Fruit fly (Drosophila melanogaster) whole organism, embryonic: ENCODE measurements around the gene mahe.

Source experiments
- CG10979 ChIP-seq: fragments of 200-800 bp; sonication (Bioruptor generic); optimal IDR thresholded peaks from 2 replicates; lab custom pipeline; 2018; ENCODE audit warnings: missing biosample characterization, mild to moderate bottlenecking, missing genetic modification characterization, moderate library complexity
- CG11247 ChIP-seq: fragments of 200-800 bp; sonication (Bioruptor generic); IDR thresholded peaks from 2 replicates; pipeline ENCODE4 v1.3.6; 2022; ENCODE audit warnings: missing biosample characterization, missing genetic modification characterization
- CG11504 ChIP-seq: fragments of 200-800 bp; sonication (Bioruptor generic); optimal IDR thresholded peaks from 3 replicates; lab custom pipeline; 2019; ENCODE audit warnings: missing biosample characterization, mild to moderate bottlenecking, missing genetic modification characterization, moderate library complexity
- CG13424 ChIP-seq: fragments of 200-800 bp; sonication (Bioruptor generic); optimal IDR thresholded peaks from 2 replicates; lab custom pipeline; 2019; ENCODE audit warnings: missing biosample characterization, mild to moderate bottlenecking, missing genetic modification characterization, moderate library complexity
- CG14965 ChIP-seq: fragments of 200-800 bp; sonication (Bioruptor generic); optimal IDR thresholded peaks from 2 replicates; lab custom pipeline; 2016; ENCODE audit warnings: missing biosample characterization, missing genetic modification characterization, borderline replicate concordance
- CG1647 ChIP-seq: fragments of 200-800 bp; sonication (Bioruptor generic); optimal IDR thresholded peaks from 3 replicates; lab custom pipeline; 2016; ENCODE audit warnings: missing biosample characterization, missing genetic modification characterization
- CG17912 ChIP-seq: fragments of 200-800 bp; sonication (Bioruptor generic); optimal IDR thresholded peaks from 2 replicates; lab custom pipeline; 2018; ENCODE audit warnings: missing biosample characterization, mild to moderate bottlenecking, missing genetic modification characterization
- CG2116 ChIP-seq: fragments of 200-800 bp; sonication (Bioruptor generic); optimal IDR thresholded peaks from 3 replicates; lab custom pipeline; 2018; ENCODE audit warnings: missing biosample characterization, mild to moderate bottlenecking, missing genetic modification characterization
- CG3065 ChIP-seq: fragments of 200-800 bp; sonication (Bioruptor generic); optimal IDR thresholded peaks from 2 replicates; lab custom pipeline; 2016; ENCODE audit warnings: missing biosample characterization, missing genetic modification characterization
- CG31224 ChIP-seq: fragments of 200-800 bp; sonication (Bioruptor generic); IDR thresholded peaks from 2 replicates; pipeline ENCODE4 v1.3.6; 2022; ENCODE audit warnings: missing biosample characterization, missing genetic modification characterization
- CG31388 ChIP-seq: fragments of 200-800 bp; sonication (Bioruptor generic); optimal IDR thresholded peaks from 2 replicates; lab custom pipeline; 2016; ENCODE audit warnings: missing biosample characterization, missing genetic modification characterization
- CG33213 ChIP-seq: fragments of 200-800 bp; sonication (Bioruptor generic); optimal IDR thresholded peaks from 3 replicates; lab custom pipeline; 2016; ENCODE audit warnings: missing biosample characterization, missing genetic modification characterization
- CG3407 ChIP-seq: fragments of 200-800 bp; sonication (Bioruptor generic); optimal IDR thresholded peaks from 2 replicates; lab custom pipeline; 2018; ENCODE audit warnings: missing biosample characterization, mild to moderate bottlenecking, missing genetic modification characterization
- CG4360 ChIP-seq: fragments of 200-800 bp; sonication (Bioruptor generic); IDR thresholded peaks from 2 replicates; pipeline ENCODE4 v1.3.6; 2022; ENCODE audit warnings: missing biosample characterization, missing genetic modification characterization
- CG5245 ChIP-seq: fragments of 200-800 bp; sonication (Bioruptor generic); optimal IDR thresholded peaks from 3 replicates; lab custom pipeline; 2016; ENCODE audit warnings: missing biosample characterization, missing genetic modification characterization
- CG6175 ChIP-seq: fragments of 200-800 bp; sonication (Bioruptor generic); IDR thresholded peaks from 3 replicates; pipeline ENCODE4 v1.3.6; 2022; ENCODE audit warnings: missing biosample characterization, missing genetic modification characterization
- CG6654 ChIP-seq: fragments of 200-800 bp; sonication (Bioruptor generic); optimal IDR thresholded peaks from 2 replicates; lab custom pipeline; 2017; ENCODE audit warnings: missing biosample characterization, mild to moderate bottlenecking, missing genetic modification characterization
- CG7963 ChIP-seq: fragments of 200-800 bp; sonication (Bioruptor generic); IDR thresholded peaks from 3 replicates; pipeline ENCODE4 v1.3.6; 2022; ENCODE audit warnings: missing biosample characterization, missing genetic modification characterization; ENCODE audit not compliant: partially characterized antibody
- CG7987 ChIP-seq: fragments of 200-800 bp; sonication (Bioruptor generic); optimal IDR thresholded peaks from 2 replicates; lab custom pipeline; 2018; ENCODE audit warnings: missing biosample characterization, mild to moderate bottlenecking, missing genetic modification characterization, moderate library complexity
- CG9609 ChIP-seq: fragments of 200-800 bp; sonication (Bioruptor generic); optimal IDR thresholded peaks from 3 replicates; lab custom pipeline; 2016; ENCODE audit warnings: missing biosample characterization, missing genetic modification characterization
- CG9797 ChIP-seq: fragments of 200-800 bp; sonication (Bioruptor generic); optimal IDR thresholded peaks from 3 replicates; lab custom pipeline; 2018; ENCODE audit warnings: missing biosample characterization, mild to moderate bottlenecking, missing genetic modification characterization
- CkIIα-i1 ChIP-seq: fragments of 200-800 bp; sonication (Bioruptor generic); IDR thresholded peaks from 2 replicates; pipeline ENCODE4 v1.3.6; 2022; ENCODE audit warnings: missing biosample characterization, missing genetic modification characterization
- Dek ChIP-seq: fragments of 200-800 bp; sonication (Bioruptor generic); optimal IDR thresholded peaks from 3 replicates; lab custom pipeline; 2019; ENCODE audit warnings: missing biosample characterization, mild to moderate bottlenecking, missing genetic modification characterization, moderate library complexity
- Drgx ChIP-seq: fragments of 200-800 bp; sonication (Bioruptor generic); IDR thresholded peaks from 2 replicates; pipeline ENCODE4 v1.3.6; 2022; ENCODE audit warnings: missing biosample characterization, missing genetic modification characterization
- E2f2 ChIP-seq: fragments of 200-800 bp; sonication (Bioruptor generic); IDR thresholded peaks from 2 replicates; pipeline ENCODE4 v1.3.6; 2022; ENCODE audit warnings: missing biosample characterization, missing genetic modification characterization
- HHEX ChIP-seq: fragments of 200-800 bp; sonication (Bioruptor generic); optimal IDR thresholded peaks from 3 replicates; lab custom pipeline; 2017; ENCODE audit warnings: missing biosample characterization, mild to moderate bottlenecking, missing genetic modification characterization, missing genetic modification reagents
- Sin3A ChIP-seq: fragments of >200 bp; optimal IDR thresholded peaks from 2 replicates; lab custom pipeline; 2018
- Sox100B ChIP-seq: fragments of 200-800 bp; sonication (Bioruptor generic); optimal IDR thresholded peaks from 3 replicates; lab custom pipeline; 2018; ENCODE audit warnings: missing biosample characterization, mild to moderate bottlenecking, missing genetic modification characterization
- Spps ChIP-seq: fragments of 200-800 bp; sonication (Bioruptor generic); optimal IDR thresholded peaks from 2 replicates; lab custom pipeline; 2018; ENCODE audit warnings: missing biosample characterization, mild to moderate bottlenecking, missing genetic modification characterization
- abd-A ChIP-seq: fragments of 200-800 bp; sonication (Bioruptor generic); optimal IDR thresholded peaks from 3 replicates; lab custom pipeline; 2019; ENCODE audit warnings: missing biosample characterization, mild to moderate bottlenecking, missing genetic modification characterization, moderate library complexity
- ash1 ChIP-seq: fragments of 200-800 bp; sonication (Bioruptor generic); optimal IDR thresholded peaks from 2 replicates; lab custom pipeline; 2018; ENCODE audit warnings: missing biosample characterization, mild to moderate bottlenecking, missing genetic modification characterization
- az2 ChIP-seq: fragments of 200-800 bp; sonication (Bioruptor generic); optimal IDR thresholded peaks from 3 replicates; lab custom pipeline; 2016; ENCODE audit warnings: missing biosample characterization, missing genetic modification characterization
- bab2 ChIP-seq: fragments of 200-800 bp; sonication (Bioruptor generic); optimal IDR thresholded peaks from 2 replicates; lab custom pipeline; 2016; ENCODE audit warnings: missing biosample characterization, missing genetic modification characterization
- bowl ChIP-seq: fragments of 200-800 bp; sonication (Bioruptor generic); IDR thresholded peaks from 2 replicates; pipeline ENCODE4 v1.3.6; 2022; ENCODE audit warnings: missing biosample characterization, missing genetic modification characterization
- ci ChIP-seq: fragments of 200-800 bp; sonication (Bioruptor generic); IDR thresholded peaks from 3 replicates; pipeline ENCODE4 v1.3.6; 2022; ENCODE audit warnings: missing biosample characterization, missing genetic modification characterization
- crc ChIP-seq: fragments of 200-800 bp; sonication (Bioruptor generic); optimal IDR thresholded peaks from 2 replicates; lab custom pipeline; 2016; ENCODE audit warnings: missing biosample characterization, missing genetic modification characterization
- dati ChIP-seq: fragments of 200-800 bp; sonication (Bioruptor generic); IDR thresholded peaks from 2 replicates; pipeline ENCODE4 v1.3.6; 2022; ENCODE audit warnings: missing biosample characterization, missing genetic modification characterization
- disco-r ChIP-seq: fragments of 200-800 bp; sonication (Bioruptor generic); optimal IDR thresholded peaks from 2 replicates; lab custom pipeline; 2016; ENCODE audit warnings: missing biosample characterization, missing genetic modification characterization
- dm ChIP-seq: fragments of 200-800 bp; sonication (Bioruptor generic); optimal IDR thresholded peaks from 3 replicates; lab custom pipeline; 2016; ENCODE audit warnings: missing biosample characterization, missing genetic modification characterization
- emc ChIP-seq: fragments of 200-800 bp; sonication (Bioruptor generic); optimal IDR thresholded peaks from 2 replicates; lab custom pipeline; 2016; ENCODE audit warnings: missing biosample characterization, missing genetic modification characterization
- fd102C ChIP-seq: fragments of 200-800 bp; sonication (Bioruptor generic); optimal IDR thresholded peaks from 2 replicates; lab custom pipeline; 2018; ENCODE audit warnings: missing biosample characterization, mild to moderate bottlenecking, missing genetic modification characterization, moderate library complexity
- gem ChIP-seq: fragments of 200-800 bp; sonication (Bioruptor generic); optimal IDR thresholded peaks from 2 replicates; lab custom pipeline; 2019; ENCODE audit warnings: missing biosample characterization, mild to moderate bottlenecking, missing genetic modification characterization, moderate library complexity
- lbe ChIP-seq: fragments of 200-800 bp; sonication (Bioruptor generic); optimal IDR thresholded peaks from 2 replicates; lab custom pipeline; 2016; ENCODE audit warnings: missing biosample characterization, mild to moderate bottlenecking, missing genetic modification characterization
- nom ChIP-seq: fragments of 200-800 bp; sonication (Bioruptor generic); optimal IDR thresholded peaks from 2 replicates; lab custom pipeline; 2017; ENCODE audit warnings: missing biosample characterization, missing genetic modification characterization, mild to moderate bottlenecking, moderate library complexity, missing genetic modification reagents
- pan ChIP-seq, 4 experiments: fragments of >200 bp in 3 of 4; fragments of 200-800 bp in 1 of 4; sonication (Bioruptor generic) in 1 of 4; optimal IDR thresholded peaks in 3 of 4; IDR thresholded peaks in 1 of 4; 2 replicates each; pipeline versions ENCODE4 v1.3.6 to Lab custom; 2017 to 2022; ENCODE audit warnings: missing biosample characterization in 2 of 4, missing genetic modification characterization in 2 of 4, mixed read lengths in 1 of 4
- pnt ChIP-seq: fragments of 200-800 bp; sonication (Bioruptor generic); optimal IDR thresholded peaks from 3 replicates; lab custom pipeline; 2016; ENCODE audit warnings: missing biosample characterization, missing genetic modification characterization
- pum ChIP-seq: fragments of 200-800 bp; sonication (Bioruptor generic); optimal IDR thresholded peaks from 2 replicates; lab custom pipeline; 2016; ENCODE audit warnings: missing biosample characterization, missing genetic modification characterization
- pzg ChIP-seq: fragments of 200-800 bp; sonication (Bioruptor generic); optimal IDR thresholded peaks from 3 replicates; lab custom pipeline; 2018; ENCODE audit warnings: missing biosample characterization, mild to moderate bottlenecking, missing genetic modification characterization, moderate library complexity
- salm ChIP-seq: fragments of 200-800 bp; sonication (Bioruptor generic); optimal IDR thresholded peaks from 2 replicates; lab custom pipeline; 2018; ENCODE audit warnings: missing biosample characterization, mild to moderate bottlenecking, missing genetic modification characterization
- schlank ChIP-seq: fragments of 200-800 bp; sonication (Bioruptor generic); optimal IDR thresholded peaks from 2 replicates; lab custom pipeline; 2018; ENCODE audit warnings: missing biosample characterization, mild to moderate bottlenecking, missing genetic modification characterization
- slbo ChIP-seq: fragments of 200-800 bp; sonication (Bioruptor generic); IDR thresholded peaks from 2 replicates; pipeline ENCODE4 v1.3.6; 2022; ENCODE audit warnings: missing biosample characterization, missing genetic modification characterization
- trh ChIP-seq: fragments of 200-800 bp; sonication (Bioruptor generic); optimal IDR thresholded peaks from 2 replicates; lab custom pipeline; 2016; ENCODE audit warnings: missing biosample characterization, missing genetic modification characterization

Gene mahe

DNA sequence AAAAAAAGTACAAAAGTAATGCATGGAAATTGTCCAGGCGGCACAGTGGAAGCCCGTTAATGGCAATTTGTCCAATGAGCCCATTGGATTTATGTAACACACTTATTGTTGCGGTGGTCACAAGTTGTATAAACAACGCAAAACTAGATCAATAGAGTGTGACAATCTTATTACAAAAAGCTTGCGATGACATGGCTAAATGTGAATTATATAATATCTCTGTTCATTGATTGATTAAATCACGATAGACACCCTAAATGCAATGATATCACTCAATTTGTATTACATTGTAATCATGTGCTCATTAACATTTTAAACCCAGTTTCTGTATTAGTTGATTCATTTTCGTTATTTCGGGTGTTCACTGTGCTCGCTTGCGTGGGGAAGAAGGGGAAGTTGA, 46.8 kb upstream of the mahe start (continued):
- TF ChIP-seq fd102C: no peak
- no peak for TF ChIP-seq CG6654 (GFP tag; lab: Kevin White, UChicago)
- TF ChIP-seq trh: no peak
- no peak for TF ChIP-seq CG7963 (GFP tag; lab: Robert Waterston, UW)
- TF ChIP-seq CG11247 (GFP tag; lab: Robert Waterston, UW): no peak
- no peak for TF ChIP-seq CG14965 (GFP tag; lab: Kevin White, UChicago)
- peak; percentile 36 for TF ChIP-seq Sox100B (GFP tag; lab: Kevin White, UChicago)
- no peak for TF ChIP-seq disco-r (GFP tag; lab: Kevin White, UChicago)
- TF ChIP-seq CG31224: no peak
- TF ChIP-seq Drgx: no peak
- TF ChIP-seq pan (optimal IDR thresholded peaks at IDR 0.05; lab: Kevin White, UChicago): no peak
- TF ChIP-seq pan (GFP tag; optimal IDR thresholded peaks at IDR 0.05 in 1 of 2, IDR thresholded peaks at IDR 0.05 in 1 of 2): no peak
- no peak for TF ChIP-seq CG1647
- no peak for TF ChIP-seq CG3065 (GFP tag; lab: Kevin White, UChicago)
- TF ChIP-seq salm (tag; lab: Kevin White, UChicago): no peak
- TF ChIP-seq CG9797 (GFP tag; lab: Kevin White, UChicago): no peak
- TF ChIP-seq E2f2 (GFP tag; lab: Robert Waterston, UW): no peak
- TF ChIP-seq CG9609 (GFP tag; lab: Kevin White, UChicago): no peak
- no peak for TF ChIP-seq ci
- no peak for TF ChIP-seq dati (GFP tag; lab: Robert Waterston, UW)
- TF ChIP-seq CG3407: peak; percentile 24
- no peak for TF ChIP-seq Sin3A
- no peak for TF ChIP-seq lbe
- no peak for TF ChIP-seq pum (GFP tag; lab: Kevin White, UChicago)
- no peak for TF ChIP-seq dm (GFP tag; lab: Kevin White, UChicago)
- no peak for TF ChIP-seq CG17912 (GFP tag; lab: Kevin White, UChicago)
- peak; percentile 46 for TF ChIP-seq CG11504 (tag; lab: Kevin White, UChicago)
- TF ChIP-seq CG31388 (GFP tag; lab: Kevin White, UChicago): no peak
- TF ChIP-seq CG2116: no peak
- no peak for TF ChIP-seq CkIIα-i1 (GFP tag; lab: Robert Waterston, UW)
- TF ChIP-seq bowl (GFP tag; lab: Robert Waterston, UW): no peak
- peak; percentile 9 for TF ChIP-seq CG13424
- TF ChIP-seq schlank (tag; lab: Kevin White, UChicago): no peak
- no peak for TF ChIP-seq nom (GFP tag; lab: Kevin White, UChicago)
- TF ChIP-seq HHEX: no peak
- TF ChIP-seq crc (GFP tag; lab: Kevin White, UChicago): no peak
- no peak for TF ChIP-seq CG7987 (GFP tag; lab: Kevin White, UChicago)
- TF ChIP-seq Dek (tag; lab: Kevin White, UChicago): no peak
- TF ChIP-seq abd-A: no peak
- no peak for TF ChIP-seq emc (GFP tag; lab: Kevin White, UChicago)
- no peak for TF ChIP-seq CG4360 (GFP tag; lab: Robert Waterston, UW)
- TF ChIP-seq az2: peak; percentile 8
- TF ChIP-seq gem (tag; lab: Kevin White, UChicago): peak; percentile 53
- TF ChIP-seq CG6175: no peak
- no peak for TF ChIP-seq pnt (GFP tag; lab: Kevin White, UChicago)
- no peak for TF ChIP-seq CG33213 (GFP tag; lab: Kevin White, UChicago)
- TF ChIP-seq bab2 (GFP tag; lab: Kevin White, UChicago): no peak
- TF ChIP-seq pzg (GFP tag; lab: Kevin White, UChicago): no peak
- TF ChIP-seq slbo (GFP tag; lab: Robert Waterston, UW): no peak
- no peak for TF ChIP-seq Spps (tag; lab: Kevin White, UChicago)
- no peak for TF ChIP-seq ash1 (GFP tag; lab: Kevin White, UChicago)
- TF ChIP-seq CG10979 (tag; lab: Kevin White, UChicago): peak; percentile 42
- no peak for TF ChIP-seq CG5245 (GFP tag; lab: Kevin White, UChicago)
